Fruit fly (Drosophila melanogaster) Kc167 (cell line): ENCODE data around the gene Ir10a.

Experiments
- Myc ChIP-seq: fragments of >200 bp; optimal IDR thresholded peaks from 2 replicates; lab custom pipeline; 2017; ENCODE audit warnings: missing external identifiers
- Sin3A ChIP-seq: fragments of >200 bp; optimal IDR thresholded peaks from 2 replicates; lab custom pipeline; 2018; ENCODE audit warnings: missing external identifiers
- h ChIP-seq: fragments of >200 bp; optimal IDR thresholded peaks from 3 replicates; lab custom pipeline; 2018; ENCODE audit warnings: missing external identifiers
- insv ChIP-seq: fragments of >200 bp; optimal IDR thresholded peaks from 3 replicates; lab custom pipeline; 2018; ENCODE audit warnings: missing external identifiers
- psq ChIP-seq: fragments of >200 bp; optimal IDR thresholded peaks from 2 replicates; lab custom pipeline; 2017; ENCODE audit warnings: missing external identifiers
- ttk ChIP-seq: sonication (Bioruptor generic); optimal IDR thresholded peaks from 2 replicates; lab custom pipeline; 2017; ENCODE audit warnings: missing external identifiers

DNA sequence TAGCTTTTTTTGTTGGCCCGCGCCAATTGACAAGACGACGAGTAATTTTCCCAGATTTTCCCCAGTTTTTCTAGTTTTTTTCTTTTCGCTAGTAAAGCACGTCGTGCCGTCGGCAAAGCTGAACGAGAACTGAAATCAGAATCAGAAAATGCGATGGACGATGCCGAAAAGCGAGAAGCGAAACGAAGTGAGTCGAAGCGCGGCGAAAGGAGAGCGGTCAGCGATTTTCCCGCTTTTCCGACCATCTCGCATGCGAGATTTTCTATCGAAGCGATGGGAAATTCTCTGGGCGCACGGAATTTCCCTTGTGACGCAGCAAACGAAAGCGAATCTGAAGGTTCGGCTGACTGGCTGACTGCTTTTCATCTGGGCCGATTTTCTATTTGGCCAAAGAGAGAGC lies 17.4 kb downstream of the Ir10a start:
- TF ChIP-seq Sin3A (lab: Kevin White, UChicago), result no peak
- no peak for TF ChIP-seq h (lab: Kevin White, UChicago)
- TF ChIP-seq Myc (lab: Kevin White, UChicago), result no peak
- no peak for TF ChIP-seq insv (lab: Kevin White, UChicago)
- TF ChIP-seq psq (lab: Kevin White, UChicago), result no peak
- TF ChIP-seq ttk (lab: Kevin White, UChicago), result no peak
